Fruit fly (Drosophila melanogaster) whole organism, prepupa: ENCODE measurements around the gene CG17118.

Source experiments
- CG10631 ChIP-seq: fragments of 200-800 bp; sonication (Bioruptor generic); optimal IDR thresholded peaks from 2 replicates; lab custom pipeline; 2016; ENCODE audit warnings: missing biosample characterization, missing genetic modification characterization
- CG10669 ChIP-seq: fragments of 200-800 bp; sonication (Bioruptor generic); optimal IDR thresholded peaks from 3 replicates; lab custom pipeline; 2018; ENCODE audit warnings: missing biosample characterization, mild to moderate bottlenecking, missing genetic modification characterization, moderate library complexity
- CG11294 ChIP-seq: fragments of 200-800 bp; sonication (Bioruptor generic); IDR thresholded peaks from 2 replicates; pipeline ENCODE4 v1.3.6; 2022; ENCODE audit warnings: missing biosample characterization, missing genetic modification characterization
- CG11762 ChIP-seq: fragments of 200-800 bp; sonication (Bioruptor generic); optimal IDR thresholded peaks from 3 replicates; lab custom pipeline; 2016; ENCODE audit warnings: missing biosample characterization, missing genetic modification characterization; ENCODE audit not compliant: insufficient read depth
- CG11902 ChIP-seq: fragments of 200-800 bp; sonication (Bioruptor generic); optimal IDR thresholded peaks from 3 replicates; lab custom pipeline; 2016; ENCODE audit warnings: missing biosample characterization, missing genetic modification characterization
- CG15336 ChIP-seq: fragments of 200-800 bp; sonication (Bioruptor generic); IDR thresholded peaks from 2 replicates; pipeline ENCODE4 v1.3.6; 2022; ENCODE audit warnings: missing biosample characterization, missing genetic modification characterization
- CG1621 ChIP-seq: fragments of 200-800 bp; sonication (Bioruptor generic); optimal IDR thresholded peaks from 3 replicates; lab custom pipeline; 2018; ENCODE audit warnings: missing biosample characterization, mild to moderate bottlenecking, missing genetic modification characterization
- CG3032 ChIP-seq: fragments of 200-800 bp; optimal IDR thresholded peaks from 2 replicates; lab custom pipeline; 2019; ENCODE audit warnings: missing biosample characterization, mild to moderate bottlenecking, missing genetic modification characterization, moderate library complexity
- CG31627 ChIP-seq: fragments of 200-800 bp; sonication (Bioruptor generic); optimal IDR thresholded peaks from 3 replicates; lab custom pipeline; 2016; ENCODE audit warnings: missing biosample characterization, missing genetic modification characterization
- CG32006 ChIP-seq: fragments of 200-800 bp; sonication (Bioruptor generic); optimal IDR thresholded peaks from 3 replicates; lab custom pipeline; 2017; ENCODE audit warnings: missing biosample characterization, mild to moderate bottlenecking, missing genetic modification characterization
- CG34406 ChIP-seq: fragments of 200-800 bp; sonication (Bioruptor generic); optimal IDR thresholded peaks from 3 replicates; lab custom pipeline; 2016; ENCODE audit warnings: missing biosample characterization, missing genetic modification characterization
- CG6163 ChIP-seq: fragments of 200-800 bp; sonication (Bioruptor generic); IDR thresholded peaks from 3 replicates; pipeline ENCODE4 v1.3.6; 2022; ENCODE audit warnings: missing biosample characterization, missing genetic modification characterization
- CG6276 ChIP-seq: fragments of 200-800 bp; sonication (Bioruptor generic); optimal IDR thresholded peaks from 2 replicates; lab custom pipeline; 2017; ENCODE audit warnings: missing biosample characterization, mild to moderate bottlenecking, missing genetic modification characterization
- CG6792 ChIP-seq: fragments of 200-800 bp; sonication (Bioruptor generic); optimal IDR thresholded peaks from 3 replicates; lab custom pipeline; 2016; ENCODE audit warnings: missing biosample characterization, missing genetic modification characterization
- CG6808 ChIP-seq: fragments of 200-800 bp; sonication (Bioruptor generic); optimal IDR thresholded peaks from 3 replicates; lab custom pipeline; 2017; ENCODE audit warnings: missing biosample characterization, missing genetic modification characterization, mild to moderate bottlenecking, moderate library complexity, missing genetic modification reagents
- CG6854 ChIP-seq: fragments of 200-800 bp; sonication (Bioruptor generic); optimal IDR thresholded peaks from 2 replicates; lab custom pipeline; 2017; ENCODE audit warnings: missing biosample characterization, mild to moderate bottlenecking, missing genetic modification characterization
- CG8119 ChIP-seq: fragments of 200-800 bp; sonication (Bioruptor generic); IDR thresholded peaks from 3 replicates; pipeline ENCODE4 v1.3.6; 2022; ENCODE audit warnings: missing biosample characterization, missing genetic modification characterization
- CG8319 ChIP-seq: fragments of 200-800 bp; sonication (Bioruptor generic); optimal IDR thresholded peaks from 3 replicates; lab custom pipeline; 2016; ENCODE audit warnings: missing biosample characterization, missing genetic modification characterization
- CG9139 ChIP-seq: fragments of 200-800 bp; sonication (Bioruptor generic); optimal IDR thresholded peaks from 3 replicates; lab custom pipeline; 2017; ENCODE audit warnings: missing biosample characterization, mild to moderate bottlenecking, missing genetic modification characterization
- Eip75B ChIP-seq: fragments of 200-800 bp; sonication (Bioruptor generic); optimal IDR thresholded peaks from 3 replicates; lab custom pipeline; 2016; ENCODE audit warnings: missing biosample characterization, missing genetic modification characterization
- Eip78C ChIP-seq: fragments of 200-800 bp; sonication (Bioruptor generic); peaks from one replicate; lab custom pipeline; 2016; ENCODE audit warnings: missing biosample characterization, missing genetic modification characterization
- Ets21C ChIP-seq: fragments of 200-800 bp; sonication (Bioruptor generic); optimal IDR thresholded peaks from 3 replicates; lab custom pipeline; 2016; ENCODE audit warnings: missing biosample characterization, missing genetic modification characterization
- Gug ChIP-seq: fragments of 200-800 bp; sonication (Bioruptor generic); IDR thresholded peaks from 2 replicates; pipeline ENCODE4 v1.3.6; 2022; ENCODE audit warnings: missing biosample characterization, missing genetic modification characterization
- Hr38 ChIP-seq: sonication (Bioruptor generic); optimal IDR thresholded peaks from 2 replicates; lab custom pipeline; 2016; ENCODE audit warnings: missing biosample characterization, missing genetic modification characterization
- Hr39 ChIP-seq: fragments of 200-800 bp; sonication (Bioruptor generic); optimal IDR thresholded peaks from 2 replicates; lab custom pipeline; 2016; ENCODE audit warnings: missing biosample characterization, missing genetic modification characterization
- Hr4 ChIP-seq: fragments of 200-800 bp; sonication (Bioruptor generic); optimal IDR thresholded peaks from 3 replicates; lab custom pipeline; 2016; ENCODE audit warnings: missing biosample characterization, missing genetic modification characterization
- Met ChIP-seq: fragments of 200-800 bp; sonication (Bioruptor generic); optimal IDR thresholded peaks from 3 replicates; lab custom pipeline; 2016; ENCODE audit warnings: missing biosample characterization, missing genetic modification characterization
- OdsH ChIP-seq: fragments of 200-800 bp; sonication (Bioruptor generic); optimal IDR thresholded peaks from 3 replicates; lab custom pipeline; 2016; ENCODE audit warnings: missing biosample characterization, missing genetic modification characterization
- Sox102F ChIP-seq: fragments of 200-800 bp; sonication (Bioruptor generic); optimal IDR thresholded peaks from 2 replicates; lab custom pipeline; 2016; ENCODE audit warnings: missing biosample characterization, mild to moderate bottlenecking, missing genetic modification characterization
- Sox14 ChIP-seq: fragments of 200-800 bp; sonication (Bioruptor generic); optimal IDR thresholded peaks from 3 replicates; lab custom pipeline; 2016; ENCODE audit warnings: missing biosample characterization, missing genetic modification characterization
- Sox15 ChIP-seq: fragments of 200-800 bp; sonication (Bioruptor generic); optimal IDR thresholded peaks from 3 replicates; lab custom pipeline; 2016; ENCODE audit warnings: missing biosample characterization, missing genetic modification characterization
- achi ChIP-seq: fragments of 200-800 bp; sonication (Bioruptor generic); optimal IDR thresholded peaks from 3 replicates; lab custom pipeline; 2016; ENCODE audit warnings: missing biosample characterization, missing genetic modification characterization
- acj6 ChIP-seq: fragments of 200-800 bp; sonication (Bioruptor generic); optimal IDR thresholded peaks from 3 replicates; lab custom pipeline; 2016; ENCODE audit warnings: missing biosample characterization, missing genetic modification characterization
- cyc ChIP-seq: fragments of 200-800 bp; sonication (Bioruptor generic); optimal IDR thresholded peaks from 3 replicates; lab custom pipeline; 2016; ENCODE audit warnings: missing biosample characterization, missing genetic modification characterization
- dac ChIP-seq: fragments of 200-800 bp; sonication (Bioruptor generic); optimal IDR thresholded peaks from 2 replicates; lab custom pipeline; 2017; ENCODE audit warnings: missing biosample characterization, mild to moderate bottlenecking, missing genetic modification characterization
- dsx ChIP-seq: fragments of 200-800 bp; optimal IDR thresholded peaks from 3 replicates; lab custom pipeline; 2019; ENCODE audit warnings: missing biosample characterization, mild to moderate bottlenecking, missing genetic modification characterization, moderate library complexity; ENCODE audit not compliant: poor library complexity, severe bottlenecking
- eg ChIP-seq: fragments of 200-800 bp; sonication (Bioruptor generic); IDR thresholded peaks from 3 replicates; pipeline ENCODE4 v1.3.6; 2022; ENCODE audit warnings: missing biosample characterization, missing genetic modification characterization
- esn ChIP-seq: fragments of 200-800 bp; sonication (Bioruptor generic); optimal IDR thresholded peaks from 2 replicates; lab custom pipeline; 2016; ENCODE audit warnings: missing biosample characterization, mild to moderate bottlenecking, missing genetic modification characterization, moderate library complexity
- fd85E ChIP-seq: fragments of 200-800 bp; sonication (Bioruptor generic); optimal IDR thresholded peaks from 3 replicates; lab custom pipeline; 2016; ENCODE audit warnings: missing biosample characterization, missing genetic modification characterization
- fkh ChIP-seq: fragments of 200-800 bp; sonication (Bioruptor generic); optimal IDR thresholded peaks from 3 replicates; lab custom pipeline; 2017; ENCODE audit warnings: missing biosample characterization, mild to moderate bottlenecking, missing genetic modification characterization, moderate library complexity
- lz ChIP-seq: fragments of 200-800 bp; sonication (Bioruptor generic); optimal IDR thresholded peaks from 3 replicates; lab custom pipeline; 2016; ENCODE audit warnings: missing biosample characterization, missing genetic modification characterization
- net ChIP-seq: fragments of 200-800 bp; sonication (Bioruptor generic); optimal IDR thresholded peaks from 3 replicates; lab custom pipeline; 2016; ENCODE audit warnings: missing biosample characterization, missing genetic modification characterization
- pdm3 ChIP-seq: fragments of 200-800 bp; sonication (Bioruptor generic); optimal IDR thresholded peaks from 3 replicates; lab custom pipeline; 2016; ENCODE audit warnings: missing biosample characterization, missing genetic modification characterization
- salr ChIP-seq, 2 experiments: fragments of 200-800 bp; sonication (Bioruptor generic); optimal IDR thresholded peaks; 3 replicates each; lab custom pipeline; 2016 to 2018; ENCODE audit warnings: missing biosample characterization in 2 of 2, missing genetic modification characterization in 2 of 2, mild to moderate bottlenecking in 1 of 2
- spab ChIP-seq: fragments of 200-800 bp; sonication (Bioruptor generic); optimal IDR thresholded peaks from 2 replicates; lab custom pipeline; 2017; ENCODE audit warnings: missing biosample characterization, mild to moderate bottlenecking, missing genetic modification characterization, missing genetic modification reagents
- ss ChIP-seq, 2 experiments: fragments of 200-800 bp; sonication (Bioruptor generic); optimal IDR thresholded peaks; 2 replicates in 1 of 2; 3 replicates in 1 of 2; lab custom pipeline; 2017 to 2018; ENCODE audit warnings: mild to moderate bottlenecking in 2 of 2, missing biosample characterization in 2 of 2, missing genetic modification characterization in 2 of 2, moderate library complexity in 1 of 2
- svp ChIP-seq: fragments of 200-800 bp; sonication (Bioruptor generic); peaks from one replicate; lab custom pipeline; 2016; ENCODE audit warnings: missing biosample characterization, missing genetic modification characterization
- vri ChIP-seq: fragments of 200-800 bp; sonication (Bioruptor generic); optimal IDR thresholded peaks from 3 replicates; lab custom pipeline; 2016; ENCODE audit warnings: missing biosample characterization, mild to moderate bottlenecking, missing genetic modification characterization

CG17118 gene

dm6 chr2L:10735923-10736322, 5.9 kb downstream of the CG17118 start, which contains the start of gene Nup107 (continued):
- TF ChIP-seq CG8119 (no peak), Ets21C (GFP tag; lab: Kevin White, UChicago) (no peak), Sox14 (GFP tag; lab: Kevin White, UChicago) (no peak), Hr4 (peak; percentile 11), CG34406 (GFP tag; lab: Kevin White, UChicago) (no peak), fkh (GFP tag; lab: Kevin White, UChicago) (no peak)

DNA sequence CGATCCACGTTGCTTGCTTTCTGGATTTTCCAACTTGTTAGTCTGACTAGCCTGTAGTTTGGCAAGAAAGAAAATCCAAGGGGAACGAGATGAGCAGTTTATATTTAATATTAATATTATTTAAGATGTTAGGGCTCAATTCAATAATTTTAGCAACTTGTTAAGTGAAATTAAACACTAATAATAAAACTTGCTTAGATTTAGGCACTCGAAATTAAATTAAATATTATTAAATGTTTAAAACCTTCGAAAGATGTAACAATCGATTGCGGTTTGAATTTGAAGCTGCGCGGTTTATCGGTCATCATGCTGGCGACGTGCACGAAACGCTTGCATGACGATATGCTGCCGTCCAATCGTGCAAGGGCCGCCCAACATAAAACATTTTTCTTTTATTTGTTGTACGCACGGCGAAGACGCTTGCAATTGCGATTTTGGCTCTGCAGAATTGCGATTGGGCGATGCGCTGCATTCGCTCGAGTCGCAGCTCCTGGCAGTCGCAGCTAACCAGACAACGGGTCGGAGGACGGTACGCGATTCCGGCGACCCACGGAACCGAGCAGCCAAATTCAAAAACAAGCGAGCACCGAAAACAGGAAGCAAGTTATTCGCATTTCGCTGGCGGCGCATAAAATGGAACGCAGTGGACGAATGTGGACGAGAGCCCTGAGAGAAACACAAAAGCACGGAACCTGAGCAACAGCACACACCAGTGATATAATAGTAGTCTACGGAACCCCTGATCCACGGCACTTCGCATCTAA, 7.1 kb downstream of the CG17118 start, which contains the start of the genes Vha16-5 and CG12299:
Gene Vha16-5, minus strand, starts transcription at position 51 of the 764 bp plus-strand sequence.
Gene CG12299, plus strand, starts transcription at position 353 of the 764 bp plus-strand sequence.
- TF ChIP-seq fd85E (GFP tag; lab: Kevin White, UChicago), result no peak
- TF ChIP-seq Sox14 (GFP tag; lab: Kevin White, UChicago), result no peak
- no peak for TF ChIP-seq CG6854 (GFP tag; lab: Kevin White, UChicago)
- TF ChIP-seq achi, result no peak
- no peak for TF ChIP-seq vri (GFP tag; lab: Kevin White, UChicago)
- peak; percentile 79 for TF ChIP-seq CG6163 (GFP tag; lab: Robert Waterston, UW)
- peak; percentile 67 for TF ChIP-seq eg (GFP tag; lab: Robert Waterston, UW)
- peak; percentile 32 for TF ChIP-seq CG11902 (GFP tag; lab: Kevin White, UChicago)
- TF ChIP-seq CG6792 (GFP tag; lab: Kevin White, UChicago), result peak; percentile 39
- no peak for TF ChIP-seq CG9139 (GFP tag; lab: Kevin White, UChicago)
- no peak for TF ChIP-seq Met (GFP tag; lab: Kevin White, UChicago)
- TF ChIP-seq net (GFP tag; lab: Kevin White, UChicago), result no peak
- TF ChIP-seq dac (GFP tag; lab: Kevin White, UChicago), result no peak
- TF ChIP-seq CG8119, result 0 out of 3 replicates have a peak, but pooled peaks have one; percentile 12
- peak; percentile 48 for TF ChIP-seq CG34406 (GFP tag; lab: Kevin White, UChicago)
- TF ChIP-seq CG1621 (tag; lab: Kevin White, UChicago), result peak; percentile 32
- TF ChIP-seq acj6 (GFP tag; lab: Kevin White, UChicago), result peak; percentile 73
- no peak for TF ChIP-seq CG32006 (GFP tag; lab: Kevin White, UChicago)
- no peak for TF ChIP-seq salr (GFP tag; optimal IDR thresholded peaks at IDR 0.05; lab: Kevin White, UChicago)
- TF ChIP-seq Eip78C (GFP tag; lab: Kevin White, UChicago), result peak; percentile 85
- TF ChIP-seq esn (GFP tag; lab: Kevin White, UChicago), result peak; percentile 82
- TF ChIP-seq CG10669 (GFP tag; lab: Kevin White, UChicago), result no peak
- TF ChIP-seq CG31627 (GFP tag; lab: Kevin White, UChicago), result peak; percentile 78
- peak; percentile 70 for TF ChIP-seq cyc (GFP tag; lab: Kevin White, UChicago)
- no peak for TF ChIP-seq pdm3 (GFP tag; lab: Kevin White, UChicago)
- peak; percentile 65 for TF ChIP-seq Ets21C (GFP tag; lab: Kevin White, UChicago)
- TF ChIP-seq CG6808 (GFP tag; lab: Kevin White, UChicago), result no peak
- no peak for TF ChIP-seq svp
- TF ChIP-seq Gug (GFP tag; lab: Robert Waterston, UW), result no peak
- no peak for TF ChIP-seq Sox102F (GFP tag; lab: Kevin White, UChicago)
- no peak for TF ChIP-seq CG11762
- no peak for TF ChIP-seq CG10631 (GFP tag; lab: Kevin White, UChicago)
- TF ChIP-seq dsx, result no peak
- no peak for TF ChIP-seq OdsH (GFP tag; lab: Kevin White, UChicago)
- TF ChIP-seq CG11294 (GFP tag; lab: Robert Waterston, UW), result peak; percentile 21; the same call in 1 of the 2 replicates
- no peak for TF ChIP-seq Eip75B (GFP tag; lab: Kevin White, UChicago)
- no peak for TF ChIP-seq CG6276
- peak; percentile 47 for TF ChIP-seq CG3032 (tag; lab: Kevin White, UChicago)
- peak; percentile 42 for TF ChIP-seq Sox15
- TF ChIP-seq CG15336, result peak; percentile 17; the same call in 1 of the 2 replicates
- TF ChIP-seq spab (GFP tag; lab: Kevin White, UChicago), result no peak
- TF ChIP-seq Hr38 (GFP tag; lab: Kevin White, UChicago), result peak; percentile 45
- no peak for TF ChIP-seq ss (GFP tag; optimal IDR thresholded peaks at IDR 0.05; lab: Kevin White, UChicago)
- TF ChIP-seq Hr39, result peak; percentile 73
- peak; percentile 79 for TF ChIP-seq lz
- TF ChIP-seq CG8319 (GFP tag; lab: Kevin White, UChicago), result no peak
